Fruit fly (Drosophila melanogaster): ENCODE results near the gene CG10657.

dm6 chr3L:12505990-12506389 lies 9.0 kb upstream of the CG10657 start:
- TF ChIP-seq CG7045 (GFP tag; optimal IDR thresholded peaks at IDR 0.05) (no peak), kay (GFP tag; ENCODE audit: borderline replicate concordance) (no peak), toe (GFP tag; optimal IDR thresholded peaks at IDR 0.05) (no peak), cic (GFP tag; optimal IDR thresholded peaks at IDR 0.05) (no peak)
